Fruit fly (Drosophila melanogaster) whole organism, embryonic: ENCODE measurements around the gene CLS.

Experiments used
- C15 ChIP-seq: fragments of 200-800 bp; sonication (Bioruptor generic); IDR thresholded peaks from 3 replicates; pipeline ENCODE4 v1.3.6; 2022; ENCODE audit warnings: missing biosample characterization, missing genetic modification characterization
- CG10366 ChIP-seq: fragments of 200-800 bp; sonication (Bioruptor generic); IDR thresholded peaks from 2 replicates; pipeline ENCODE4 v1.3.6; 2022; ENCODE audit warnings: missing biosample characterization, missing genetic modification characterization
- CG11456 ChIP-seq: fragments of 200-800 bp; sonication (Bioruptor generic); IDR thresholded peaks from 3 replicates; pipeline ENCODE4 v1.3.6; 2022; ENCODE audit warnings: missing biosample characterization, missing genetic modification characterization
- CG11504 ChIP-seq: fragments of 200-800 bp; sonication (Bioruptor generic); optimal IDR thresholded peaks from 3 replicates; lab custom pipeline; 2019; ENCODE audit warnings: missing biosample characterization, mild to moderate bottlenecking, missing genetic modification characterization, moderate library complexity
- CG11560 ChIP-seq: fragments of 200-800 bp; sonication (Bioruptor generic); IDR thresholded peaks from 3 replicates; pipeline ENCODE4 v1.3.6; 2022; ENCODE audit warnings: missing biosample characterization, missing genetic modification characterization
- CG11723 ChIP-seq: fragments of 200-800 bp; sonication (Bioruptor generic); optimal IDR thresholded peaks from 2 replicates; lab custom pipeline; 2017; ENCODE audit warnings: missing biosample characterization, mild to moderate bottlenecking, missing genetic modification characterization
- CG13123 ChIP-seq: fragments of 200-800 bp; sonication (Bioruptor generic); optimal IDR thresholded peaks from 2 replicates; lab custom pipeline; 2016; ENCODE audit warnings: missing biosample characterization, missing genetic modification characterization
- CG13424 ChIP-seq: fragments of 200-800 bp; sonication (Bioruptor generic); optimal IDR thresholded peaks from 2 replicates; lab custom pipeline; 2019; ENCODE audit warnings: missing biosample characterization, mild to moderate bottlenecking, missing genetic modification characterization, moderate library complexity
- CG15011 ChIP-seq: fragments of 200-800 bp; sonication (Bioruptor generic); optimal IDR thresholded peaks from 3 replicates; lab custom pipeline; 2018; ENCODE audit warnings: missing biosample characterization, mild to moderate bottlenecking, missing genetic modification characterization
- CG15269 ChIP-seq: fragments of 200-800 bp; sonication (Bioruptor generic); optimal IDR thresholded peaks from 2 replicates; lab custom pipeline; 2018; ENCODE audit warnings: missing biosample characterization, mild to moderate bottlenecking, missing genetic modification characterization, moderate library complexity
- CG17612 ChIP-seq: fragments of 200-800 bp; sonication (Bioruptor generic); IDR thresholded peaks from 2 replicates; pipeline ENCODE4 v1.3.6; 2022; ENCODE audit warnings: missing biosample characterization, missing genetic modification characterization
- CG17802 ChIP-seq: fragments of 200-800 bp; sonication (Bioruptor generic); optimal IDR thresholded peaks from 2 replicates; lab custom pipeline; 2018; ENCODE audit warnings: missing biosample characterization, mild to moderate bottlenecking, missing genetic modification characterization, moderate library complexity
- CG18599 ChIP-seq: fragments of 200-800 bp; sonication (Bioruptor generic); optimal IDR thresholded peaks from 3 replicates; lab custom pipeline; 2017; ENCODE audit warnings: missing biosample characterization, missing genetic modification characterization, mild to moderate bottlenecking, moderate library complexity, missing genetic modification reagents
- CG2120 ChIP-seq: fragments of 200-800 bp; sonication (Bioruptor generic); optimal IDR thresholded peaks from 3 replicates; lab custom pipeline; 2016; ENCODE audit warnings: missing biosample characterization, missing genetic modification characterization
- CG3847 ChIP-seq: fragments of 200-800 bp; sonication (Bioruptor generic); IDR thresholded peaks from 2 replicates; pipeline ENCODE4 v1.3.6; 2022; ENCODE audit warnings: missing biosample characterization, missing genetic modification characterization
- CG4707 ChIP-seq: fragments of 200-800 bp; sonication (Bioruptor generic); optimal IDR thresholded peaks from 2 replicates; lab custom pipeline; 2018; ENCODE audit warnings: missing biosample characterization, mild to moderate bottlenecking, missing genetic modification characterization, moderate library complexity
- CG6689 ChIP-seq: fragments of 200-800 bp; sonication (Bioruptor generic); IDR thresholded peaks from 2 replicates; pipeline ENCODE4 v1.3.6; 2022; ENCODE audit warnings: missing biosample characterization, missing genetic modification characterization
- CG7745 ChIP-seq: fragments of 200-800 bp; sonication (Bioruptor generic); optimal IDR thresholded peaks from 2 replicates; lab custom pipeline; 2018; ENCODE audit warnings: missing biosample characterization, mild to moderate bottlenecking, missing genetic modification characterization, moderate library complexity
- CG8290 ChIP-seq, 3 experiments: fragments of 200-800 bp; sonication (Bioruptor generic); optimal IDR thresholded peaks; 2 replicates each; lab custom pipeline; 2016 to 2019; ENCODE audit warnings: missing biosample characterization in 3 of 3, missing genetic modification characterization in 3 of 3, mild to moderate bottlenecking in 2 of 3, moderate library complexity in 1 of 3
- Chrac-16 ChIP-seq: fragments of 200-800 bp; sonication (Bioruptor generic); optimal IDR thresholded peaks from 3 replicates; lab custom pipeline; 2016; ENCODE audit warnings: missing biosample characterization, missing genetic modification characterization
- CrebB ChIP-seq: fragments of 200-800 bp; sonication (Bioruptor generic); optimal IDR thresholded peaks from 3 replicates; lab custom pipeline; 2018; ENCODE audit warnings: missing biosample characterization, mild to moderate bottlenecking, missing genetic modification characterization
- Dll ChIP-seq: fragments of 200-800 bp; sonication (Bioruptor generic); IDR thresholded peaks from 4 replicates; pipeline ENCODE4 v1.3.6; 2022; ENCODE audit warnings: missing biosample characterization, missing genetic modification characterization; ENCODE audit not compliant: partially characterized antibody
- Doc2 ChIP-seq: fragments of 200-800 bp; sonication (Bioruptor generic); IDR thresholded peaks from 2 replicates; pipeline ENCODE4 v1.3.6; 2022; ENCODE audit warnings: missing biosample characterization, missing genetic modification characterization
- Elba2 ChIP-seq: fragments of 200-800 bp; sonication (Bioruptor generic); optimal IDR thresholded peaks from 3 replicates; lab custom pipeline; 2016; ENCODE audit warnings: missing biosample characterization, missing genetic modification characterization
- Ets65A ChIP-seq: fragments of 200-800 bp; sonication (Bioruptor generic); peaks from one replicate; lab custom pipeline; 2016; ENCODE audit warnings: missing biosample characterization, missing genetic modification characterization
- H15 ChIP-seq: fragments of 200-800 bp; sonication (Bioruptor generic); IDR thresholded peaks from 3 replicates; pipeline ENCODE4 v1.3.6; 2022; ENCODE audit warnings: missing biosample characterization, missing genetic modification characterization
- Max ChIP-seq: fragments of 200-800 bp; sonication (Bioruptor generic); optimal IDR thresholded peaks from 2 replicates; lab custom pipeline; 2016; ENCODE audit warnings: missing biosample characterization, mild to moderate bottlenecking, missing genetic modification characterization
- Nf-YA ChIP-seq: fragments of 200-800 bp; sonication (Bioruptor generic); IDR thresholded peaks from 2 replicates; pipeline ENCODE4 v1.3.6; 2022; ENCODE audit warnings: missing biosample characterization, missing genetic modification characterization
- Pdp1 ChIP-seq, 2 experiments: fragments of 200-800 bp; sonication (Bioruptor generic); optimal IDR thresholded peaks; 3 replicates each; lab custom pipeline; 2016; ENCODE audit warnings: missing biosample characterization in 2 of 2, missing genetic modification characterization in 2 of 2, mild to moderate bottlenecking in 1 of 2, moderate library complexity in 1 of 2
- Ptx1 ChIP-seq: fragments of 200-800 bp; sonication (Bioruptor generic); IDR thresholded peaks from 2 replicates; pipeline ENCODE4 v1.3.6; 2022; ENCODE audit warnings: missing biosample characterization, missing genetic modification characterization
- Ravus ChIP-seq: fragments of 200-800 bp; sonication (Bioruptor generic); IDR thresholded peaks from 2 replicates; pipeline ENCODE4 v1.3.6; 2022; ENCODE audit warnings: missing biosample characterization, missing genetic modification characterization
- Sox100B ChIP-seq: fragments of 200-800 bp; sonication (Bioruptor generic); optimal IDR thresholded peaks from 3 replicates; lab custom pipeline; 2018; ENCODE audit warnings: missing biosample characterization, mild to moderate bottlenecking, missing genetic modification characterization
- bab2 ChIP-seq: fragments of 200-800 bp; sonication (Bioruptor generic); optimal IDR thresholded peaks from 2 replicates; lab custom pipeline; 2016; ENCODE audit warnings: missing biosample characterization, missing genetic modification characterization
- cad ChIP-seq: fragments of >200 bp; optimal IDR thresholded peaks from 2 replicates; lab custom pipeline; 2017; ENCODE audit warnings: missing biosample characterization, missing genetic modification characterization
- chn ChIP-seq: fragments of 200-800 bp; sonication (Bioruptor generic); optimal IDR thresholded peaks from 2 replicates; lab custom pipeline; 2016; ENCODE audit warnings: missing biosample characterization, missing genetic modification characterization
- gcm ChIP-seq: fragments of 200-800 bp; sonication (Bioruptor generic); optimal IDR thresholded peaks from 2 replicates; lab custom pipeline; 2019; ENCODE audit warnings: missing biosample characterization, mild to moderate bottlenecking, missing genetic modification characterization, moderate library complexity
- grn ChIP-seq: fragments of 200-800 bp; sonication (Bioruptor generic); optimal IDR thresholded peaks from 3 replicates; lab custom pipeline; 2017; ENCODE audit warnings: missing biosample characterization, missing genetic modification characterization
- hkb ChIP-seq, 2 experiments: fragments of 200-800 bp in 1 of 2; fragments of >200 bp in 1 of 2; sonication (Bioruptor generic) in 1 of 2; IDR thresholded peaks in 1 of 2; optimal IDR thresholded peaks in 1 of 2; 2 replicates each; pipeline versions ENCODE4 v1.3.6 to Lab custom; 2017 to 2022; ENCODE audit warnings: missing biosample characterization in 1 of 2, missing genetic modification characterization in 1 of 2
- ind ChIP-seq: fragments of 200-800 bp; sonication (Bioruptor generic); optimal IDR thresholded peaks from 3 replicates; lab custom pipeline; 2016; ENCODE audit warnings: missing biosample characterization, missing genetic modification characterization
- lab ChIP-seq: fragments of 200-800 bp; sonication (Bioruptor generic); optimal IDR thresholded peaks from 3 replicates; lab custom pipeline; 2017; ENCODE audit warnings: missing biosample characterization, missing genetic modification characterization, mild to moderate bottlenecking, moderate library complexity, missing genetic modification reagents
- lola ChIP-seq, 3 experiments: fragments of >200 bp in 2 of 3; fragments of 200-800 bp in 1 of 3; sonication (Bioruptor generic) in 1 of 3; optimal IDR thresholded peaks; 2 replicates each; lab custom pipeline; 2017 to 2019; ENCODE audit warnings: missing biosample characterization in 3 of 3, missing genetic modification characterization in 3 of 3, mild to moderate bottlenecking in 1 of 3, moderate library complexity in 1 of 3
- otp ChIP-seq: fragments of 200-800 bp; sonication (Bioruptor generic); IDR thresholded peaks from 3 replicates; pipeline ENCODE4, ENCODE4 v1.3.6; 2022; ENCODE audit warnings: missing biosample characterization, missing genetic modification characterization
- pros ChIP-seq: fragments of 200-800 bp; sonication (Bioruptor generic); optimal IDR thresholded peaks from 3 replicates; lab custom pipeline; 2019; ENCODE audit warnings: missing biosample characterization, mild to moderate bottlenecking, missing genetic modification characterization, moderate library complexity
- ro ChIP-seq: fragments of 200-800 bp; sonication (Bioruptor generic); IDR thresholded peaks from 2 replicates; pipeline ENCODE4 v1.3.6; 2022; ENCODE audit warnings: missing biosample characterization, missing genetic modification characterization
- shn ChIP-seq: fragments of 200-800 bp; sonication (Bioruptor generic); optimal IDR thresholded peaks from 3 replicates; lab custom pipeline; 2016; ENCODE audit warnings: missing biosample characterization, missing genetic modification characterization
- slbo ChIP-seq: fragments of 200-800 bp; sonication (Bioruptor generic); IDR thresholded peaks from 2 replicates; pipeline ENCODE4 v1.3.6; 2022; ENCODE audit warnings: missing biosample characterization, missing genetic modification characterization
- sna ChIP-seq: fragments of 200-800 bp; sonication (Bioruptor generic); IDR thresholded peaks from 2 replicates; pipeline ENCODE4 v1.3.6; 2022; ENCODE audit warnings: missing biosample characterization, missing genetic modification characterization; ENCODE audit not compliant: partially characterized antibody
- sqz ChIP-seq: fragments of 200-800 bp; sonication (Bioruptor generic); optimal IDR thresholded peaks from 3 replicates; lab custom pipeline; 2018; ENCODE audit warnings: missing biosample characterization, mild to moderate bottlenecking, missing genetic modification characterization
- tna ChIP-seq: fragments of 200-800 bp; sonication (Bioruptor generic); IDR thresholded peaks from 2 replicates; pipeline ENCODE4 v1.3.6; 2022; ENCODE audit warnings: missing biosample characterization, missing genetic modification characterization; ENCODE audit not compliant: partially characterized antibody
- trem ChIP-seq: fragments of 200-800 bp; optimal IDR thresholded peaks from 3 replicates; lab custom pipeline; 2019; ENCODE audit warnings: missing biosample characterization, mild to moderate bottlenecking, missing genetic modification characterization, moderate library complexity

Gene CLS

DNA sequence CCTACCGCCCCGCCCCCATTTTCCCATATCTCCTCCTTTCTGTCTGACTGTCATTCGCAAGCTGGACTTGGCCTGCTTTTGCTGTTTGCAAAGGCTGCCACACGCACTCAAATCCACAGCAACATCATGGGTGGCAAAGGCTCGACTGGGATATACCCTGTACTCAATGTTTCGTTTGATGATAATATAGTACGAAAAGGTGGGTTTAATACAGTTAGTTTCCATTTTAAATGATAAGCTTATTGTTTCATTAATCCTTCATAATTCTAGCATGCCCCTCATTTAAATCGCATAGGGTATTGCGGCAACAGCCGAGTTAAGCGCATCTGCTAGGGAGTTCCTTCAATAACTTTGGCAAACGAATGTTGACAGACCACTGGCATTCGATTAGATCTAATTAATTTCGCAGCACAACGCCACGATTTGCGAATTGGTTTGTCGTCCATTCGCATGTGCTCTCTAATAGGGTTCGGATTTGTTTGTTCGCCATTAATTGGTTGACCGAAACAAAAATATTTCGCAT, 7.1 kb upstream of the CLS start (continued):
- TF ChIP-seq Pdp1 (GFP tag; optimal IDR thresholded peaks at IDR 0.05; lab: Kevin White, UChicago) (peak in 1 of 2 experiments; percentile 0), CG13424 (tag; lab: Kevin White, UChicago) (no peak), otp (no peak), CG7745 (tag; lab: Kevin White, UChicago) (no peak), Doc2 (GFP tag; lab: Robert Waterston, UW) (no peak), lola (GFP tag; optimal IDR thresholded peaks at IDR 0.05; lab: Kevin White, UChicago) (no peak), CG8290 (GFP tag; optimal IDR thresholded peaks at IDR 0.05; lab: Kevin White, UChicago) (no peak), CG8290 (tag; optimal IDR thresholded peaks at IDR 0.05; lab: Kevin White, UChicago) (peak in 1 of 2 experiments; percentile 39), CG10366 (GFP tag; lab: Robert Waterston, UW) (no peak; the same call in 1 of the 2 replicates), C15 (GFP tag; lab: Robert Waterston, UW) (no peak), CG11560 (no peak), gcm (GFP tag; lab: Kevin White, UChicago) (no peak), CG18599 (GFP tag; lab: Kevin White, UChicago) (peak; percentile 55), CG3847 (GFP tag; lab: Robert Waterston, UW) (no peak), CG17802 (tag; lab: Kevin White, UChicago) (no peak), Chrac-16 (GFP tag; lab: Kevin White, UChicago) (no peak), chn (GFP tag; lab: Kevin White, UChicago) (no peak), CG11456 (no peak), CG4707 (GFP tag; lab: Kevin White, UChicago) (no peak), shn (no peak), grn (GFP tag; lab: Kevin White, UChicago) (no peak), CG11504 (tag; lab: Kevin White, UChicago) (peak; percentile 30), Elba2 (no peak), CG13123 (GFP tag; lab: Kevin White, UChicago) (no peak), ind (GFP tag; lab: Kevin White, UChicago) (peak; percentile 9), Sox100B (GFP tag; lab: Kevin White, UChicago) (no peak), Ravus (no peak), Dll (GFP tag; lab: Robert Waterston, UW) (no peak), ro (GFP tag; lab: Robert Waterston, UW) (no peak), lab (peak; percentile 44), CG15011 (no peak), cad (GFP tag; lab: Kevin White, UChicago) (no peak), pros (GFP tag; lab: Kevin White, UChicago) (no peak), sqz (no peak), CG11723 (GFP tag; lab: Kevin White, UChicago) (no peak), CG15269 (tag; lab: Kevin White, UChicago) (peak; percentile 4), bab2 (GFP tag; lab: Kevin White, UChicago) (no peak), Ptx1 (GFP tag; lab: Robert Waterston, UW) (peak; percentile 19; the same call in 1 of the 2 replicates), H15 (GFP tag; lab: Robert Waterston, UW) (no peak), CG17612 (GFP tag; lab: Robert Waterston, UW) (no peak), Ets65A (GFP tag; lab: Kevin White, UChicago) (peak; percentile 91), trem (tag; lab: Kevin White, UChicago) (no peak), CrebB (no peak), tna (GFP tag; lab: Robert Waterston, UW) (no peak), Nf-YA (GFP tag; lab: Robert Waterston, UW) (no peak), CG6689 (0 out of 2 replicates have a peak, but pooled peaks have one; percentile 27), hkb (optimal IDR thresholded peaks at IDR 0.05; lab: Kevin White, UChicago) (no peak), hkb (GFP tag; IDR thresholded peaks at IDR 0.05; lab: Robert Waterston, UW) (no peak), Max (no peak), sna (GFP tag; lab: Robert Waterston, UW) (no peak), slbo (GFP tag; lab: Robert Waterston, UW) (peak; percentile 55), CG2120 (GFP tag; lab: Kevin White, UChicago) (peak; percentile 54)
